Fruit fly (Drosophila melanogaster) whole organism, adult: ENCODE data around the gene Tpi.

Experiments
- CG11617 ChIP-seq: fragments of 200-800 bp; sonication (Bioruptor generic); optimal IDR thresholded peaks from 2 replicates; lab custom pipeline; 2017; ENCODE audit warnings: mild to moderate bottlenecking, missing biosample characterization, missing genetic modification reagents, missing genetic modification characterization
- CG12768 ChIP-seq: fragments of 200-800 bp; sonication (Bioruptor generic); optimal IDR thresholded peaks from 2 replicates; lab custom pipeline; 2017; ENCODE audit warnings: missing biosample characterization, missing genetic modification characterization, mild to moderate bottlenecking, moderate library complexity, missing genetic modification reagents
- CG14711 ChIP-seq: fragments of 200-800 bp; sonication (Bioruptor generic); optimal IDR thresholded peaks from 2 replicates; lab custom pipeline; 2018; ENCODE audit warnings: missing biosample characterization, mild to moderate bottlenecking, missing genetic modification characterization, moderate library complexity
- CG1620 ChIP-seq: fragments of 200-800 bp; sonication (Bioruptor generic); optimal IDR thresholded peaks from 2 replicates; lab custom pipeline; 2016; ENCODE audit warnings: missing biosample characterization, missing genetic modification characterization
- CG33017 ChIP-seq: fragments of 200-800 bp; sonication (Bioruptor generic); optimal IDR thresholded peaks from 2 replicates; lab custom pipeline; 2018; ENCODE audit warnings: missing biosample characterization, mild to moderate bottlenecking, missing genetic modification characterization, moderate library complexity
- CG5204 ChIP-seq: fragments of 200-800 bp; sonication (Bioruptor generic); optimal IDR thresholded peaks from 2 replicates; lab custom pipeline; 2016; ENCODE audit warnings: missing biosample characterization, missing genetic modification characterization
- CG7045 ChIP-seq: fragments of 200-800 bp; sonication (Bioruptor generic); optimal IDR thresholded peaks from 2 replicates; lab custom pipeline; 2017; ENCODE audit warnings: missing biosample characterization, mild to moderate bottlenecking, missing genetic modification characterization
- CG7101 ChIP-seq: fragments of 200-800 bp; sonication (Bioruptor generic); optimal IDR thresholded peaks from 2 replicates; lab custom pipeline; 2018; ENCODE audit warnings: missing biosample characterization, mild to moderate bottlenecking, missing genetic modification characterization, moderate library complexity
- Clk ChIP-seq: fragments of 200-800 bp; sonication (Bioruptor generic); optimal IDR thresholded peaks from 2 replicates; lab custom pipeline; 2017; ENCODE audit warnings: missing biosample characterization, missing genetic modification characterization
- Crg-1 ChIP-seq: fragments of 200-800 bp; sonication (Bioruptor generic); optimal IDR thresholded peaks from 2 replicates; lab custom pipeline; 2016; ENCODE audit warnings: missing biosample characterization, missing genetic modification characterization
- Hr96 ChIP-seq: fragments of 200-800 bp; sonication (Bioruptor generic); optimal IDR thresholded peaks from 2 replicates; lab custom pipeline; 2016; ENCODE audit warnings: missing biosample characterization, missing genetic modification characterization
- Mnt ChIP-seq: fragments of 200-800 bp; sonication (Bioruptor generic); optimal IDR thresholded peaks from 2 replicates; lab custom pipeline; 2016; ENCODE audit warnings: missing biosample characterization, mild to moderate bottlenecking, missing genetic modification characterization
- bab1 ChIP-seq: fragments of 200-800 bp; sonication (Bioruptor generic); optimal IDR thresholded peaks from 3 replicates; lab custom pipeline; 2019; ENCODE audit warnings: missing biosample characterization, mild to moderate bottlenecking, missing genetic modification characterization, moderate library complexity
- cic ChIP-seq: fragments of 200-800 bp; sonication (Bioruptor generic); optimal IDR thresholded peaks from 2 replicates; lab custom pipeline; 2017; ENCODE audit warnings: missing biosample characterization, mild to moderate bottlenecking, missing genetic modification characterization, moderate library complexity
- cnc ChIP-seq, 2 experiments: fragments of >200 bp; optimal IDR thresholded peaks; 2 replicates each; lab custom pipeline; 2017
- kay ChIP-seq: fragments of 200-800 bp; sonication (Bioruptor generic); peaks from one replicate; lab custom pipeline; 2016; ENCODE audit warnings: missing biosample characterization, missing genetic modification characterization, borderline replicate concordance
- ovo ChIP-seq: fragments of 200-800 bp; sonication (Bioruptor generic); optimal IDR thresholded peaks from 2 replicates; lab custom pipeline; 2016; ENCODE audit warnings: missing biosample characterization, missing genetic modification characterization
- pad ChIP-seq: fragments of 200-800 bp; sonication (Bioruptor generic); optimal IDR thresholded peaks from 3 replicates; lab custom pipeline; 2017; ENCODE audit warnings: missing biosample characterization, missing genetic modification characterization, mild to moderate bottlenecking, moderate library complexity, missing genetic modification reagents
- tj ChIP-seq: fragments of 200-800 bp; sonication (Bioruptor generic); optimal IDR thresholded peaks from 3 replicates; lab custom pipeline; 2017; ENCODE audit warnings: missing biosample characterization, mild to moderate bottlenecking, missing genetic modification characterization, moderate library complexity
- toe ChIP-seq: fragments of 200-800 bp; sonication (Bioruptor generic); optimal IDR thresholded peaks from 2 replicates; lab custom pipeline; 2016; ENCODE audit warnings: missing biosample characterization, missing genetic modification characterization

Tpi gene

dm6 chr3R:30092700-30093044, 41.7 kb downstream of the Tpi start:
- no peak for TF ChIP-seq CG33017 (tag; lab: Kevin White, UChicago)
- TF ChIP-seq pad = no peak
- TF ChIP-seq CG1620 (GFP tag; lab: Kevin White, UChicago) = no peak
- no peak for TF ChIP-seq tj (GFP tag; lab: Kevin White, UChicago)
- TF ChIP-seq Hr96 = no peak
- no peak for TF ChIP-seq CG7045 (GFP tag; lab: Kevin White, UChicago)
- no peak for TF ChIP-seq kay (GFP tag; lab: Kevin White, UChicago)
- TF ChIP-seq toe = no peak
- TF ChIP-seq CG7101 (tag; lab: Kevin White, UChicago) = no peak
- no peak for TF ChIP-seq CG5204 (GFP tag; lab: Kevin White, UChicago)
- TF ChIP-seq cnc (optimal IDR thresholded peaks at IDR 0.05; lab: Kevin White, UChicago) = no peak
- no peak for TF ChIP-seq bab1 (GFP tag; lab: Kevin White, UChicago)
- TF ChIP-seq cic = no peak

dm6 chr3R:30091795-30092699, 42.4 kb downstream of the Tpi start:
- TF ChIP-seq kay (GFP tag; lab: Kevin White, UChicago) (peak; percentile 54), cic (no peak)

- TF ChIP-seq CG7045 (GFP tag; lab: Kevin White, UChicago) (peak; percentile 21), CG5204 (GFP tag; lab: Kevin White, UChicago) (no peak)
Observed at dm6 chr3R:30090261-30091006, 44.0 kb downstream of the Tpi start.

- TF ChIP-seq Crg-1 (GFP tag; lab: Kevin White, UChicago) (no peak), ovo (GFP tag; lab: Kevin White, UChicago) (no peak), bab1 (GFP tag; lab: Kevin White, UChicago) (no peak), Mnt (GFP tag; lab: Kevin White, UChicago) (no peak), kay (GFP tag; lab: Kevin White, UChicago) (peak; percentile 64), Hr96 (no peak), CG5204 (GFP tag; lab: Kevin White, UChicago) (peak; percentile 66), CG1620 (GFP tag; lab: Kevin White, UChicago) (no peak), CG12768 (GFP tag; lab: Kevin White, UChicago) (no peak), cic (peak; percentile 18), toe (peak; percentile 20), CG11617 (GFP tag; lab: Kevin White, UChicago) (peak; percentile 32), CG33017 (tag; lab: Kevin White, UChicago) (no peak), pad (no peak), CG7045 (GFP tag; lab: Kevin White, UChicago) (peak; percentile 56), cnc (optimal IDR thresholded peaks at IDR 0.05; lab: Kevin White, UChicago) (no peak), CG7101 (tag; lab: Kevin White, UChicago) (peak; percentile 35), tj (GFP tag; lab: Kevin White, UChicago) (no peak), Clk (GFP tag; lab: Kevin White, UChicago) (no peak), CG14711 (no peak)
Observed at dm6 chr3R:30084137-30084536, 50.3 kb downstream of the Tpi start.

dm6 chr3R:30083215-30083614, 51.2 kb downstream of the Tpi start:
- TF ChIP-seq CG5204 (GFP tag; lab: Kevin White, UChicago) (peak; percentile 20), Hr96 (no peak), CG14711 (peak; percentile 12), CG7045 (GFP tag; lab: Kevin White, UChicago) (peak; percentile 3)
